Fruit fly (Drosophila melanogaster) whole organism, embryonic: ENCODE measurements around the gene lawc.

Experiments used
- B-H2 ChIP-seq: fragments of 200-800 bp; sonication (Bioruptor generic); optimal IDR thresholded peaks from 2 replicates; lab custom pipeline; 2018; ENCODE audit warnings: missing biosample characterization, mild to moderate bottlenecking, missing genetic modification characterization
- Blimp-1 ChIP-seq: fragments of 200-800 bp; sonication (Bioruptor generic); optimal IDR thresholded peaks from 3 replicates; lab custom pipeline; 2018; ENCODE audit warnings: missing biosample characterization, missing genetic modification characterization, mild to moderate bottlenecking, moderate library complexity, missing genetic modification reagents
- CG10209 ChIP-seq: fragments of 200-800 bp; sonication (Bioruptor generic); optimal IDR thresholded peaks from 3 replicates; lab custom pipeline; 2017; ENCODE audit warnings: missing biosample characterization, mild to moderate bottlenecking, missing genetic modification characterization, missing genetic modification reagents
- CG10366 ChIP-seq: fragments of 200-800 bp; sonication (Bioruptor generic); IDR thresholded peaks from 2 replicates; pipeline ENCODE4 v1.3.6; 2022; ENCODE audit warnings: missing biosample characterization, missing genetic modification characterization
- CG10654 ChIP-seq: fragments of 200-800 bp; sonication (Bioruptor generic); optimal IDR thresholded peaks from 2 replicates; lab custom pipeline; 2016; ENCODE audit warnings: missing biosample characterization, missing genetic modification characterization
- CG11504 ChIP-seq: fragments of 200-800 bp; sonication (Bioruptor generic); optimal IDR thresholded peaks from 3 replicates; lab custom pipeline; 2019; ENCODE audit warnings: missing biosample characterization, mild to moderate bottlenecking, missing genetic modification characterization, moderate library complexity
- CG11696 ChIP-seq: fragments of 200-800 bp; sonication (Bioruptor generic); IDR thresholded peaks from 2 replicates; pipeline ENCODE4 v1.3.6; 2022; ENCODE audit warnings: missing biosample characterization, missing genetic modification characterization
- CG11723 ChIP-seq: fragments of 200-800 bp; sonication (Bioruptor generic); optimal IDR thresholded peaks from 2 replicates; lab custom pipeline; 2017; ENCODE audit warnings: missing biosample characterization, mild to moderate bottlenecking, missing genetic modification characterization
- CG13775 ChIP-seq: fragments of 200-800 bp; sonication (Bioruptor generic); optimal IDR thresholded peaks from 3 replicates; lab custom pipeline; 2017; ENCODE audit warnings: missing biosample characterization, mild to moderate bottlenecking, missing genetic modification characterization
- CG15514 ChIP-seq: fragments of 200-800 bp; sonication (Bioruptor generic); optimal IDR thresholded peaks from 3 replicates; lab custom pipeline; 2017; ENCODE audit warnings: missing biosample characterization, missing genetic modification characterization, mild to moderate bottlenecking, moderate library complexity, missing genetic modification reagents
- CG16815 ChIP-seq: fragments of 200-800 bp; sonication (Bioruptor generic); optimal IDR thresholded peaks from 3 replicates; lab custom pipeline; 2017; ENCODE audit warnings: missing biosample characterization, mild to moderate bottlenecking, missing genetic modification characterization
- CG17361 ChIP-seq: fragments of 200-800 bp; sonication (Bioruptor generic); IDR thresholded peaks from 3 replicates; pipeline ENCODE4 v1.3.6; 2022; ENCODE audit warnings: missing biosample characterization, missing genetic modification characterization
- CG2120 ChIP-seq: fragments of 200-800 bp; sonication (Bioruptor generic); optimal IDR thresholded peaks from 3 replicates; lab custom pipeline; 2016; ENCODE audit warnings: missing biosample characterization, missing genetic modification characterization
- CG4282 ChIP-seq: fragments of 200-800 bp; sonication (Bioruptor generic); optimal IDR thresholded peaks from 2 replicates; lab custom pipeline; 2016; ENCODE audit warnings: missing biosample characterization, missing genetic modification characterization
- CG5180 ChIP-seq: fragments of 200-800 bp; sonication (Bioruptor generic); optimal IDR thresholded peaks from 3 replicates; lab custom pipeline; 2017; ENCODE audit warnings: missing biosample characterization, missing genetic modification characterization, mild to moderate bottlenecking, moderate library complexity, missing genetic modification reagents
- CG6254 ChIP-seq: fragments of 200-800 bp; sonication (Bioruptor generic); optimal IDR thresholded peaks from 3 replicates; lab custom pipeline; 2017; ENCODE audit warnings: mild to moderate bottlenecking, missing biosample characterization, missing genetic modification reagents, missing genetic modification characterization
- CG6683 ChIP-seq: fragments of 200-800 bp; sonication (Bioruptor generic); optimal IDR thresholded peaks from 2 replicates; lab custom pipeline; 2017; ENCODE audit warnings: missing biosample characterization, mild to moderate bottlenecking, missing genetic modification characterization, missing genetic modification reagents
- CG8765 ChIP-seq: fragments of 200-800 bp; sonication (Bioruptor generic); IDR thresholded peaks from 2 replicates; pipeline ENCODE4 v1.3.6; 2022; ENCODE audit warnings: missing biosample characterization, missing genetic modification characterization
- D19B ChIP-seq: fragments of 200-800 bp; sonication (Bioruptor generic); optimal IDR thresholded peaks from 2 replicates; lab custom pipeline; 2017; ENCODE audit warnings: missing biosample characterization, mild to moderate bottlenecking, missing genetic modification characterization
- Dref ChIP-seq: fragments of 200-800 bp; sonication (Bioruptor generic); IDR thresholded peaks from 2 replicates; pipeline ENCODE4 v1.3.6; 2022; ENCODE audit warnings: missing biosample characterization, missing genetic modification characterization
- Ets65A ChIP-seq: fragments of 200-800 bp; sonication (Bioruptor generic); peaks from one replicate; lab custom pipeline; 2016; ENCODE audit warnings: missing biosample characterization, missing genetic modification characterization
- Med ChIP-seq: fragments of 200-800 bp; sonication (Bioruptor generic); peaks from one replicate; lab custom pipeline; 2016; ENCODE audit warnings: missing biosample characterization, missing genetic modification characterization, mild to moderate bottlenecking, inconsistent platforms, moderate library complexity
- Optix ChIP-seq: fragments of 200-800 bp; sonication (Bioruptor generic); IDR thresholded peaks from 3 replicates; pipeline ENCODE4 v1.3.6; 2022; ENCODE audit warnings: missing biosample characterization, missing genetic modification characterization
- Ptx1 ChIP-seq: fragments of 200-800 bp; sonication (Bioruptor generic); IDR thresholded peaks from 2 replicates; pipeline ENCODE4 v1.3.6; 2022; ENCODE audit warnings: missing biosample characterization, missing genetic modification characterization
- Xbp1 ChIP-seq: fragments of 200-800 bp; sonication (Bioruptor generic); optimal IDR thresholded peaks from 3 replicates; lab custom pipeline; 2016; ENCODE audit warnings: missing biosample characterization, mild to moderate bottlenecking, missing genetic modification characterization
- bowl ChIP-seq: fragments of 200-800 bp; sonication (Bioruptor generic); IDR thresholded peaks from 2 replicates; pipeline ENCODE4 v1.3.6; 2022; ENCODE audit warnings: missing biosample characterization, missing genetic modification characterization
- crc ChIP-seq: fragments of 200-800 bp; sonication (Bioruptor generic); optimal IDR thresholded peaks from 2 replicates; lab custom pipeline; 2016; ENCODE audit warnings: missing biosample characterization, missing genetic modification characterization
- fd64A ChIP-seq: fragments of 200-800 bp; sonication (Bioruptor generic); optimal IDR thresholded peaks from 3 replicates; lab custom pipeline; 2018; ENCODE audit warnings: missing biosample characterization, mild to moderate bottlenecking, missing genetic modification characterization
- fd96Cb ChIP-seq: fragments of 200-800 bp; sonication (Bioruptor generic); optimal IDR thresholded peaks from 2 replicates; lab custom pipeline; 2018; ENCODE audit warnings: missing biosample characterization, mild to moderate bottlenecking, missing genetic modification characterization, moderate library complexity
- gfzf ChIP-seq: fragments of 200-800 bp; sonication (Bioruptor generic); optimal IDR thresholded peaks from 2 replicates; lab custom pipeline; 2016; ENCODE audit warnings: missing biosample characterization, mild to moderate bottlenecking, missing genetic modification characterization, moderate library complexity
- hbn ChIP-seq: fragments of 200-800 bp; sonication (Bioruptor generic); IDR thresholded peaks from 2 replicates; pipeline ENCODE4 v1.3.6; 2022; ENCODE audit warnings: missing biosample characterization, missing genetic modification characterization; ENCODE audit not compliant: partially characterized antibody
- jumu ChIP-seq: fragments of 200-800 bp; sonication (Bioruptor generic); optimal IDR thresholded peaks from 3 replicates; lab custom pipeline; 2016; ENCODE audit warnings: missing biosample characterization, missing genetic modification characterization
- org-1 ChIP-seq: fragments of 200-800 bp; sonication (Bioruptor generic); optimal IDR thresholded peaks from 2 replicates; lab custom pipeline; 2017; ENCODE audit warnings: missing biosample characterization, missing genetic modification characterization
- ranshi ChIP-seq: fragments of 200-800 bp; sonication (Bioruptor generic); IDR thresholded peaks from 2 replicates; pipeline ENCODE4 v1.3.6; 2022; ENCODE audit warnings: missing biosample characterization, missing genetic modification characterization
- row ChIP-seq: fragments of 200-800 bp; sonication (Bioruptor generic); IDR thresholded peaks from 3 replicates; pipeline ENCODE4 v1.3.6; 2022; ENCODE audit warnings: missing biosample characterization, missing genetic modification characterization
- run ChIP-seq: fragments of 200-800 bp; sonication (Bioruptor generic); optimal IDR thresholded peaks from 3 replicates; lab custom pipeline; 2018; ENCODE audit warnings: missing biosample characterization, mild to moderate bottlenecking, missing genetic modification characterization
- sens ChIP-seq: fragments of 200-800 bp; sonication (Bioruptor generic); peaks from one replicate; lab custom pipeline; 2016; ENCODE audit warnings: missing biosample characterization, missing genetic modification characterization
- sob ChIP-seq: fragments of 200-800 bp; sonication (Bioruptor generic); IDR thresholded peaks from 2 replicates; pipeline ENCODE4 v1.3.6; 2022; ENCODE audit warnings: missing biosample characterization, missing genetic modification characterization
- usp ChIP-seq: fragments of >200 bp; optimal IDR thresholded peaks from 2 replicates; lab custom pipeline; 2017; ENCODE audit warnings: missing biosample characterization, missing genetic modification characterization
- zf30C ChIP-seq: fragments of 200-800 bp; sonication (Bioruptor generic); optimal IDR thresholded peaks from 3 replicates; lab custom pipeline; 2018; ENCODE audit warnings: missing biosample characterization, mild to moderate bottlenecking, missing genetic modification characterization
- zfh2 ChIP-seq: fragments of 200-800 bp; sonication (Bioruptor generic); optimal IDR thresholded peaks from 2 replicates; lab custom pipeline; 2016; ENCODE audit warnings: missing biosample characterization, missing genetic modification characterization

The lawc gene

DNA sequence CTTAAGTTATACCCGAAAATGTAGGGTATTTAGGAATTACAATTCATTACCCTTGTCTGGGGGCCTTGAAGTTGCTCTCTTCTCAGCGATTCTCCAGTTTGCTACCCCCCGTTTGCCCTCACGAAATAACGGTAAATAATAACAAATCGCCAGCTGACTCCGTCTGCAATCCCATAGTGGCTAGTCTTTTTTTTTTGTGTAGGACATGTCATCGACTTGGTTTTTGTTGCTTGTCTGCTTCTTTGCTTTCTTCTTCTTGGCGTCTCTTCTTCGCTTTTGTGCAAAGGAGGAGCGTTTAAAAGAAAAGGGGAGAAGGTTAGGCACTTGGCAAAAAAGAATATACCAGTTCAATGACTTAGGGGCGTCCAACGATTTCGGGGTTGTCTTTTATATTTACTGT, 4.8 kb upstream of the lawc start (continued):
- TF ChIP-seq CG13775 (no peak), Med (peak; percentile 13), CG4282 (GFP tag; lab: Kevin White, UChicago) (no peak), CG8765 (GFP tag; lab: Robert Waterston, UW) (no peak)

- no peak for TF ChIP-seq CG10209
- TF ChIP-seq gfzf (GFP tag; lab: Kevin White, UChicago) = no peak
- TF ChIP-seq CG11504 (tag; lab: Kevin White, UChicago) = peak; percentile 5
- TF ChIP-seq Ptx1 (GFP tag; lab: Robert Waterston, UW) = 0 out of 2 replicates have a peak, but pooled peaks have one; percentile 19
- TF ChIP-seq fd96Cb (tag; lab: Kevin White, UChicago) = no peak
- no peak for TF ChIP-seq CG6683 (GFP tag; lab: Kevin White, UChicago)
- peak; percentile 56; the same call in 1 of the 2 replicates for TF ChIP-seq CG11696
- TF ChIP-seq ranshi (GFP tag; lab: Robert Waterston, UW) = no peak
- TF ChIP-seq run (tag; lab: Kevin White, UChicago) = no peak
- peak; percentile 25 for TF ChIP-seq Ets65A (GFP tag; lab: Kevin White, UChicago)
- TF ChIP-seq Med = peak; percentile 12
- peak; percentile 79 for TF ChIP-seq sens
Observed at dm6 chrX:8415605-8416004, 4.1 kb upstream of the lawc start.

dm6 chrX:8414351-8414750, 2.9 kb upstream of the lawc start:
- TF ChIP-seq zfh2 (GFP tag; lab: Kevin White, UChicago) (no peak), crc (no peak), sob (GFP tag; lab: Robert Waterston, UW) (no peak), CG16815 (GFP tag; lab: Kevin White, UChicago) (no peak), CG6254 (GFP tag; lab: Kevin White, UChicago) (no peak), CG10366 (GFP tag; lab: Robert Waterston, UW) (no peak), CG10654 (no peak), hbn (GFP tag; lab: Robert Waterston, UW) (no peak), usp (GFP tag; lab: Kevin White, UChicago) (no peak), B-H2 (GFP tag; lab: Kevin White, UChicago) (no peak), bowl (GFP tag; lab: Robert Waterston, UW) (no peak), row (GFP tag; lab: Robert Waterston, UW) (0 out of 3 replicates have a peak, but pooled peaks have one; percentile 25), jumu (GFP tag; lab: Kevin White, UChicago) (no peak), CG11723 (GFP tag; lab: Kevin White, UChicago) (no peak), zf30C (GFP tag; lab: Kevin White, UChicago) (peak; percentile 55), CG15514 (GFP tag; lab: Kevin White, UChicago) (no peak), CG2120 (GFP tag; lab: Kevin White, UChicago) (peak; percentile 9), CG17361 (GFP tag; lab: Robert Waterston, UW) (no peak), CG5180 (GFP tag; lab: Kevin White, UChicago) (no peak), D19B (GFP tag; lab: Kevin White, UChicago) (no peak), Med (peak; percentile 52), Dref (GFP tag; lab: Robert Waterston, UW) (no peak), Blimp-1 (GFP tag; lab: Kevin White, UChicago) (peak; percentile 73), org-1 (GFP tag; lab: Kevin White, UChicago) (no peak), Xbp1 (GFP tag; lab: Kevin White, UChicago) (no peak), Optix (GFP tag; lab: Robert Waterston, UW) (no peak), fd64A (GFP tag; lab: Kevin White, UChicago) (no peak)
